Worm (Caenorhabditis elegans) whole organism, young adult: ENCODE data around the gene mesp-1.

Experiments used
- B0019.2 ChIP-seq: fragments of 200-800 bp; sonication (Bioruptor generic); conservative IDR thresholded peaks from 2 replicates; pipeline ENCODE4 v1.3.6; 2022; ENCODE audit warnings: missing genetic modification reagents, missing genetic modification characterization, missing compliant biosample characterization
- B0336.3 ChIP-seq: fragments of 200-800 bp; sonication (Bioruptor generic); IDR thresholded peaks from 2 replicates; pipeline ENCODE4 v1.3.6; 2022; ENCODE audit warnings: missing genetic modification characterization, missing compliant biosample characterization
- C06A6.2 ChIP-seq: fragments of 200-800 bp; sonication (Bioruptor generic); conservative IDR thresholded peaks from 2 replicates; pipeline ENCODE4 v1.3.6; 2022; ENCODE audit warnings: missing genetic modification characterization, missing compliant biosample characterization
- C17E4.6 ChIP-seq: fragments of 200-800 bp; sonication (Bioruptor generic); IDR thresholded peaks from 2 replicates; pipeline ENCODE4 v1.3.6; 2022; ENCODE audit warnings: missing genetic modification reagents, missing genetic modification characterization, missing compliant biosample characterization
- F10E7.11 ChIP-seq: sonication (generic microtip); optimal IDR thresholded peaks from 2 replicates; lab custom pipeline; 2017; ENCODE audit warnings: mild to moderate bottlenecking, missing genetic modification characterization, moderate library complexity, missing compliant biosample characterization
- F23B12.7 ChIP-seq: sonication (generic microtip); optimal IDR thresholded peaks from 2 replicates; lab custom pipeline; 2017; ENCODE audit warnings: missing genetic modification characterization, mild to moderate bottlenecking, missing compliant biosample characterization, antibody characterized with exemption, moderate library complexity; ENCODE audit not compliant: insufficient read depth
- F52B5.7 ChIP-seq: sonication (generic microtip); optimal IDR thresholded peaks from 2 replicates; lab custom pipeline; 2016; ENCODE audit warnings: mild to moderate bottlenecking, missing genetic modification characterization, missing compliant biosample characterization
- K11D2.4 ChIP-seq: fragments of 200-800 bp; sonication (Bioruptor generic); IDR thresholded peaks from 2 replicates; pipeline ENCODE4 v1.3.6; 2022; ENCODE audit warnings: missing genetic modification reagents, missing genetic modification characterization, missing compliant biosample characterization
- T07F8.4 ChIP-seq: sonication (generic microtip); optimal IDR thresholded peaks from 2 replicates; lab custom pipeline; 2016; ENCODE audit warnings: mild to moderate bottlenecking, missing genetic modification characterization, moderate library complexity, missing compliant biosample characterization
- T26A5.8 ChIP-seq: sonication (generic microtip); optimal IDR thresholded peaks from 2 replicates; lab custom pipeline; 2016; ENCODE audit warnings: missing genetic modification characterization, missing compliant biosample characterization
- Y79H2A.3 ChIP-seq: fragments of 200-800 bp; sonication (Bioruptor generic); conservative IDR thresholded peaks from 2 replicates; pipeline ENCODE4 v1.3.6; 2022; ENCODE audit warnings: missing genetic modification reagents, missing genetic modification characterization, missing compliant biosample characterization
- Y95B8A.8 ChIP-seq: fragments of 200-800 bp; sonication (Bioruptor generic); IDR thresholded peaks from 2 replicates; pipeline ENCODE4 v1.3.6; 2022; ENCODE audit warnings: missing genetic modification reagents, missing genetic modification characterization, missing compliant biosample characterization
- ZK185.1 ChIP-seq: sonication (generic microtip); optimal IDR thresholded peaks from 2 replicates; lab custom pipeline; 2016; ENCODE audit warnings: mild to moderate bottlenecking, missing genetic modification characterization, missing compliant biosample characterization; ENCODE audit not compliant: poor library complexity, severe bottlenecking
- akir-1 ChIP-seq: fragments of 200-800 bp; sonication (Bioruptor generic); optimal IDR thresholded peaks from 2 replicates; lab custom pipeline; 2018; ENCODE audit warnings: mild to moderate bottlenecking, missing genetic modification characterization, moderate library complexity, missing compliant biosample characterization
- aptf-3 ChIP-seq: fragments of 200-800 bp; sonication (Bioruptor generic); IDR thresholded peaks from 2 replicates; pipeline ENCODE4 v1.3.6; 2022; ENCODE audit warnings: missing genetic modification characterization, missing compliant biosample characterization
- atf-7 ChIP-seq: sonication (generic microtip); optimal IDR thresholded peaks from 2 replicates; lab custom pipeline; 2017; ENCODE audit warnings: mild to moderate bottlenecking, missing genetic modification characterization, missing compliant biosample characterization
- attf-3 ChIP-seq: fragments of 200-800 bp; sonication (Bioruptor generic); conservative IDR thresholded peaks from 2 replicates; pipeline ENCODE4 v1.3.6; 2022; ENCODE audit warnings: missing genetic modification reagents, missing genetic modification characterization, missing compliant biosample characterization
- bed-1 ChIP-seq: fragments of 200-800 bp; sonication (Bioruptor generic); IDR thresholded peaks from 2 replicates; pipeline ENCODE4 v1.3.6; 2022; ENCODE audit warnings: missing genetic modification reagents, missing genetic modification characterization, missing compliant biosample characterization
- bed-2 ChIP-seq: fragments of 200-800 bp; sonication (Bioruptor generic); IDR thresholded peaks from 2 replicates; pipeline ENCODE4 v1.3.6; 2022; ENCODE audit warnings: missing genetic modification reagents, missing genetic modification characterization, missing compliant biosample characterization
- ceh-100 ChIP-seq: fragments of 200-800 bp; sonication (Bioruptor generic); IDR thresholded peaks from 2 replicates; pipeline ENCODE4 v1.3.6; 2022; ENCODE audit warnings: missing genetic modification reagents, missing genetic modification characterization, missing compliant biosample characterization
- ceh-27 ChIP-seq: fragments of 200-800 bp; sonication (Bioruptor generic); optimal IDR thresholded peaks from 2 replicates; lab custom pipeline; 2018; ENCODE audit warnings: mild to moderate bottlenecking, missing genetic modification characterization, moderate library complexity, missing compliant biosample characterization
- ceh-58 ChIP-seq: fragments of 200-800 bp; sonication (Bioruptor generic); IDR thresholded peaks from 2 replicates; pipeline ENCODE4 v1.3.6; 2022; ENCODE audit warnings: missing genetic modification characterization, missing compliant biosample characterization
- die-1 ChIP-seq: sonication (generic microtip); optimal IDR thresholded peaks from 2 replicates; lab custom pipeline; 2016; ENCODE audit warnings: missing genotype, mild to moderate bottlenecking, missing genetic modification characterization, missing compliant biosample characterization
- egrh-3 ChIP-seq: fragments of 200-800 bp; sonication (Bioruptor generic); IDR thresholded peaks from 2 replicates; pipeline ENCODE4 v1.3.6; 2022; ENCODE audit warnings: missing genetic modification reagents, missing genetic modification characterization, missing compliant biosample characterization
- gei-17 ChIP-seq: fragments of 200-800 bp; sonication (Bioruptor generic); optimal IDR thresholded peaks from 2 replicates; lab custom pipeline; 2018; ENCODE audit warnings: mild to moderate bottlenecking, missing genetic modification characterization, missing compliant biosample characterization
- him-1 ChIP-seq: sonication (generic microtip); optimal IDR thresholded peaks from 2 replicates; lab custom pipeline; 2016; ENCODE audit warnings: missing genotype, missing genetic modification reagents, missing genetic modification characterization, missing compliant biosample characterization
- hlh-26 ChIP-seq: fragments of 200-800 bp; sonication (Bioruptor generic); conservative IDR thresholded peaks from 2 replicates; pipeline ENCODE4 v1.3.6; 2022; ENCODE audit warnings: missing genetic modification reagents, missing genetic modification characterization, missing compliant biosample characterization
- hmg-20 ChIP-seq: fragments of 200-800 bp; sonication (Bioruptor generic); IDR thresholded peaks from 2 replicates; pipeline ENCODE4 v1.3.6; 2022; ENCODE audit warnings: missing genetic modification reagents, missing genetic modification characterization, missing compliant biosample characterization
- let-526 ChIP-seq: fragments of 200-800 bp; sonication (Bioruptor generic); IDR thresholded peaks from 2 replicates; pipeline ENCODE4 v1.3.6; 2022; ENCODE audit warnings: missing genetic modification reagents, missing genetic modification characterization, missing compliant biosample characterization
- lin-35 ChIP-seq, 3 experiments: fragments of 150-350 bp in 2 of 3; sonication (generic microtip) in 1 of 3; optimal IDR thresholded peaks; 2 replicates each; lab custom pipeline; 2014 to 2018; ENCODE audit warnings: missing biosample characterization in 3 of 3, missing genetic modification characterization in 3 of 3, missing genetic modification reagents in 3 of 3
- lin-40 ChIP-seq: sonication (generic microtip); optimal IDR thresholded peaks from 2 replicates; lab custom pipeline; 2016; ENCODE audit warnings: missing genetic modification characterization, mild to moderate bottlenecking, missing compliant biosample characterization, missing genotype, missing genetic modification reagents
- madf-10 ChIP-seq: sonication (generic microtip); optimal IDR thresholded peaks from 2 replicates; lab custom pipeline; 2016; ENCODE audit warnings: mild to moderate bottlenecking, missing genetic modification characterization, missing compliant biosample characterization
- madf-6 ChIP-seq: fragments of 200-800 bp; sonication (Bioruptor generic); IDR thresholded peaks from 2 replicates; pipeline ENCODE4 v1.3.6; 2022; ENCODE audit warnings: missing genetic modification reagents, missing genetic modification characterization, missing compliant biosample characterization
- mcd-1 ChIP-seq: fragments of 200-800 bp; sonication (Bioruptor generic); IDR thresholded peaks from 2 replicates; pipeline ENCODE4 v1.3.6; 2022; ENCODE audit warnings: missing genetic modification reagents, missing genetic modification characterization, missing compliant biosample characterization
- nhr-179 ChIP-seq: sonication (generic microtip); optimal IDR thresholded peaks from 2 replicates; lab custom pipeline; 2016; ENCODE audit warnings: mild to moderate bottlenecking, missing genetic modification characterization, missing compliant biosample characterization
- repo-1 ChIP-seq: sonication (generic microtip); optimal IDR thresholded peaks from 2 replicates; lab custom pipeline; 2017; ENCODE audit warnings: mild to moderate bottlenecking, missing genetic modification characterization, missing compliant biosample characterization
- sdz-38 ChIP-seq: sonication (generic microtip); optimal IDR thresholded peaks from 2 replicates; lab custom pipeline; 2016; ENCODE audit warnings: missing genotype, missing genetic modification characterization, missing compliant biosample characterization
- snpc-1.1 ChIP-seq: sonication (generic microtip); optimal IDR thresholded peaks from 2 replicates; lab custom pipeline; 2017; ENCODE audit warnings: missing genetic modification characterization, mild to moderate bottlenecking, missing compliant biosample characterization, antibody characterized with exemption, moderate library complexity, missing genotype, missing genetic modification reagents; ENCODE audit not compliant: insufficient read depth
- snpc-1.3 ChIP-seq: sonication (generic microtip); optimal IDR thresholded peaks from 2 replicates; lab custom pipeline; 2017; ENCODE audit warnings: missing genetic modification characterization, mild to moderate bottlenecking, missing compliant biosample characterization, antibody characterized with exemption, moderate library complexity, missing genotype, missing genetic modification reagents; ENCODE audit not compliant: insufficient read depth
- somi-1 ChIP-seq: fragments of 200-800 bp; sonication (Bioruptor generic); optimal IDR thresholded peaks from 2 replicates; lab custom pipeline; 2018; ENCODE audit warnings: mild to moderate bottlenecking, missing genetic modification characterization, missing compliant biosample characterization
- tbp1 ChIP-seq: fragments of 200-800 bp; sonication (Bioruptor generic); optimal IDR thresholded peaks from 2 replicates; lab custom pipeline; 2018; ENCODE audit warnings: mild to moderate bottlenecking, missing genetic modification characterization, missing compliant biosample characterization
- tbx-9 ChIP-seq: sonication (generic microtip); optimal IDR thresholded peaks from 2 replicates; lab custom pipeline; 2016; ENCODE audit warnings: borderline replicate concordance, missing genetic modification characterization, inconsistent platforms, missing compliant biosample characterization
- tlf-1 ChIP-seq: fragments of 200-800 bp; sonication (Bioruptor generic); optimal IDR thresholded peaks from 2 replicates; lab custom pipeline; 2018; ENCODE audit warnings: mild to moderate bottlenecking, missing genetic modification characterization, missing compliant biosample characterization
- zfh-2 ChIP-seq: fragments of 200-800 bp; sonication (Bioruptor generic); conservative IDR thresholded peaks from 2 replicates; pipeline ENCODE4 v1.3.6; 2022; ENCODE audit warnings: missing genetic modification reagents, missing genetic modification characterization, missing compliant biosample characterization
- zim-3 ChIP-seq: sonication (generic microtip); optimal IDR thresholded peaks from 2 replicates; lab custom pipeline; 2017; ENCODE audit warnings: mild to moderate bottlenecking, missing genetic modification characterization, moderate library complexity, missing compliant biosample characterization
- ztf-26 ChIP-seq: sonication (generic microtip); optimal IDR thresholded peaks from 2 replicates; lab custom pipeline; 2017; ENCODE audit warnings: missing genetic modification characterization, missing compliant biosample characterization
- ztf-6 ChIP-seq: fragments of 200-800 bp; sonication (Bioruptor generic); IDR thresholded peaks from 2 replicates; pipeline ENCODE4 v1.3.6; 2022; ENCODE audit warnings: missing genetic modification reagents, missing genetic modification characterization, missing compliant biosample characterization

The mesp-1 gene

DNA sequence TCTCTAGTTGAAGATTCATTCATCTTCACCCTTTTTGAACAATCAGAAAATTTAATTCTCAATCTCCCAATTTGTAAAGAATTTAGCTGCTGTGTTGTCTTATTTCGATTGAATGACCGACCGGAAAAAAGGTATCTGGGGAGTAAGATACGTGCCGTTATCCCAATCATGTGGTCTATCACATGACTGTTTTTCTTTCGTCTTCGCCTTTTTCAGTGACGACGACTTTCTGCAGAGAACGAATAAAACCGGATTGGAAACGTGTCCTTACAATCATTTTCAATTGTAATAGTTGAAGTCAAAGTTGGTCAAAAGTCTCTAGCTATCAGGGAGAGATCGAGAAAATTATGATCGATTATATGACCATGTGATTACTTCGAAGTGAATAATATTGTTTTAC is 29.9 kb downstream of the mesp-1 start:
- no peak for TF ChIP-seq sdz-38 (tag; lab: Kevin White, UChicago)
- TF ChIP-seq snpc-1.1, result no peak
- TF ChIP-seq tbp1, result peak; percentile 4
- no peak for TF ChIP-seq C17E4.6
- no peak for TF ChIP-seq madf-10 (tag; lab: Kevin White, UChicago)
- TF ChIP-seq nhr-179, result no peak
- TF ChIP-seq ztf-6 (GFP tag; lab: Robert Waterston, UW), result no peak
- TF ChIP-seq F52B5.7, result no peak
- no peak for TF ChIP-seq ceh-58 (GFP tag; lab: Robert Waterston, UW)
- TF ChIP-seq C06A6.2, result peak; percentile 16; the same call in 1 of the 2 replicates
- TF ChIP-seq F23B12.7, result no peak
- TF ChIP-seq K11D2.4 (GFP tag; lab: Robert Waterston, UW), result no peak
- TF ChIP-seq somi-1 (GFP tag; lab: Kevin White, UChicago), result peak; percentile 89
- TF ChIP-seq aptf-3 (GFP tag; lab: Robert Waterston, UW), result no peak
- TF ChIP-seq B0336.3 (GFP tag; lab: Robert Waterston, UW), result no peak
- peak; percentile 29; the same call in 1 of the 2 replicates for TF ChIP-seq mcd-1
- TF ChIP-seq him-1 (tag; lab: Kevin White, UChicago), result no peak
- TF ChIP-seq zim-3, result no peak
- TF ChIP-seq lin-40 (tag; lab: Kevin White, UChicago), result peak; percentile 29
- TF ChIP-seq Y95B8A.8 (GFP tag; lab: Robert Waterston, UW), result no peak
- TF ChIP-seq Y79H2A.3 (GFP tag; lab: Robert Waterston, UW), result no peak
- TF ChIP-seq akir-1 (GFP tag; lab: Kevin White, UChicago), result no peak
- no peak for TF ChIP-seq B0019.2
- no peak for TF ChIP-seq ceh-100 (GFP tag; lab: Robert Waterston, UW)
- TF ChIP-seq snpc-1.3 (tag; lab: Kevin White, UChicago), result no peak
- no peak for TF ChIP-seq gei-17 (GFP tag; lab: Kevin White, UChicago)
- TF ChIP-seq let-526 (GFP tag; lab: Robert Waterston, UW), result 0 out of 2 replicates have a peak, but pooled peaks have one; percentile 33
- TF ChIP-seq madf-6 (GFP tag; lab: Robert Waterston, UW), result no peak
- TF ChIP-seq repo-1 (tag; lab: Kevin White, UChicago), result no peak
- TF ChIP-seq ztf-26 (tag; lab: Kevin White, UChicago), result peak; percentile 44
- TF ChIP-seq atf-7 (tag; lab: Kevin White, UChicago), result no peak
- TF ChIP-seq T26A5.8 (tag; lab: Kevin White, UChicago), result no peak
- TF ChIP-seq attf-3, result no peak
- TF ChIP-seq bed-2 (GFP tag; lab: Robert Waterston, UW), result no peak
- no peak for TF ChIP-seq egrh-3
- no peak for TF ChIP-seq ZK185.1 (tag; lab: Kevin White, UChicago)

DNA sequence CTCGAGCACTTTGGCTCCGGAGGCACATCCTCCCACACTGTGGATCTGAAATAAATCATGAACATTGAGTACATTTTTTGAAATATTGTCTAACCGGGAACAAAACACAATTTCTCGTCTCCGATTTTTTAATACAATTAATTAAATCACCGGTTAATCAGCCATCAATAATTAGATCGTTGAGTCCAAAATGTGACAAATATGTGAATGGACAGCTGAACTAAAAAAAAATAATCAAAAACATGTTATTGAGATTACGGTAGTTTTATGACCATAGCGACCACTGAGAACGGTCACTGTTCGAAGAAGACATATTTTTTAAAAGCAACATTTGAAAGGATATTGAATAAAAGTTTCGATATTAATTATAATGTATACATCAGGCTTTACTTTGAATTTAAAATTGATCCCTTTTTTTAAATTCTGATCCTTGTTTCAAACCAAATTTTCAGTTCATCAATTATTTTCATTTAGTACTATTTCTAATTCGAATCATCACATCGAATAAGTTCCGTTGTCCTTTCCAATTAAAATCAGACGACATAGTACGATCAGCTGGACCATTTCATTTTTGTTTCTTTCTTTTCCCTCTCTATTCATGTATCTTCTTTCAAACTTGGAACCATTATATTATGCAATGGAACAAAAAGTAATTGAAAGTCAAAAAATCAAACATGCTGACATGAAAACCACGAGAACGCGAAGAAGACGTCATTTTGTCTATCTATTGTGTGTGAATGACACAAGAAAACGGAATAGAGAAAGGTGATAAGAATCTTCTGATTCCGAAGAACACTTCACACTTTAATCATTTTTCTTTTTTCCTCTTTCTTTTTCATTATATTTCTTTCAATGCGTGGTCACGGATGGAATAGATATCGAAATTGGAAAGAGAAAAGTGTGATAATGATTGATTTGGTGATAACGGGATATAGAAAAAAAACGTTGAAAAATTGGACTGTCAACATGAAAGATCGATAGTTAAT is 31.2 kb downstream of the mesp-1 start:
- no peak for TF ChIP-seq zfh-2 (GFP tag; lab: Robert Waterston, UW)
- TF ChIP-seq bed-1 (GFP tag; lab: Robert Waterston, UW), result no peak
- no peak for TF ChIP-seq tbx-9 (tag; lab: Kevin White, UChicago)
- TF ChIP-seq F52B5.7, result no peak
- peak; percentile 78 for TF ChIP-seq ztf-26 (tag; lab: Kevin White, UChicago)
- no peak for TF ChIP-seq K11D2.4 (GFP tag; lab: Robert Waterston, UW)
- peak; percentile 69 for TF ChIP-seq tlf-1 (GFP tag; lab: Kevin White, UChicago)
- TF ChIP-seq T07F8.4 (tag; lab: Kevin White, UChicago), result no peak
- TF ChIP-seq F23B12.7, result no peak
- no peak for TF ChIP-seq F10E7.11 (tag; lab: Kevin White, UChicago)
- TF ChIP-seq snpc-1.3 (tag; lab: Kevin White, UChicago), result no peak
- TF ChIP-seq lin-35 (GFP tag; optimal IDR thresholded peaks at IDR 0.05; lab: Kevin White, UChicago), result peak in 1 of 3 experiments; percentile 17
- TF ChIP-seq hlh-26 (GFP tag; lab: Robert Waterston, UW), result no peak
- TF ChIP-seq die-1 (tag; lab: Kevin White, UChicago), result no peak
- TF ChIP-seq attf-3, result no peak
- TF ChIP-seq hmg-20, result no peak
- TF ChIP-seq ceh-27 (GFP tag; lab: Kevin White, UChicago), result no peak
